Worm (Caenorhabditis elegans): ENCODE results near the gene col-177.

Gene col-177

ce11 chrX:11035563-11035962 is 33.9 kb upstream of the col-177 start:
- TF ChIP-seq unc-62 (GFP tag; optimal IDR thresholded peaks at IDR 0.05) (no peak), egl-27 (tag; optimal IDR thresholded peaks at IDR 0.05) (no peak), fos-1 (tag; optimal IDR thresholded peaks at IDR 0.05) (no peak), elt-3 (tag; optimal IDR thresholded peaks at IDR 0.05) (no peak), nfya-1 (tag; optimal IDR thresholded peaks at IDR 0.05; ENCODE audit: insufficient read depth) (peak; percentile 23), aly-2 (tag; optimal IDR thresholded peaks at IDR 0.05) (no peak), ZK546.5 (tag; optimal IDR thresholded peaks at IDR 0.05) (no peak), pqm-1 (tag; optimal IDR thresholded peaks at IDR 0.05) (no peak), lin-15B (tag; optimal IDR thresholded peaks at IDR 0.05) (no peak), nhr-11 (tag; optimal IDR thresholded peaks at IDR 0.05) (no peak), ama-1 (optimal IDR thresholded peaks at IDR 0.05) (peak; percentile 3), nhr-67 (tag; optimal IDR thresholded peaks at IDR 0.05) (no peak), sea-2 (GFP tag; optimal IDR thresholded peaks at IDR 0.05) (no peak), elt-1 (tag; optimal IDR thresholded peaks at IDR 0.05) (no peak), nhr-23 (tag; optimal IDR thresholded peaks at IDR 0.05) (no peak), lsy-12 (tag; optimal IDR thresholded peaks at IDR 0.05) (no peak), egl-5 (tag; optimal IDR thresholded peaks at IDR 0.05) (peak; percentile 26), lin-39 (tag; optimal IDR thresholded peaks at IDR 0.05) (peak; percentile 40)

ce11 chrX:11034430-11035117 is 32.9 kb upstream of the col-177 start:
- TF ChIP-seq elt-2 (tag; optimal IDR thresholded peaks at IDR 0.05) = peak; percentile 42
- TF ChIP-seq zag-1 (tag; optimal IDR thresholded peaks at IDR 0.05) = no peak
- no peak for TF ChIP-seq aly-2 (tag; optimal IDR thresholded peaks at IDR 0.05)
- TF ChIP-seq lin-39 (tag; optimal IDR thresholded peaks at IDR 0.05) = peak; percentile 72
- no peak for TF ChIP-seq nhr-237 (tag; optimal IDR thresholded peaks at IDR 0.05)
- TF ChIP-seq fos-1 (tag; optimal IDR thresholded peaks at IDR 0.05) = no peak
- TF ChIP-seq sea-2 (GFP tag; optimal IDR thresholded peaks at IDR 0.05) = no peak
- TF ChIP-seq nhr-28 (tag; optimal IDR thresholded peaks at IDR 0.05) = no peak
- TF ChIP-seq nhr-23 (tag; optimal IDR thresholded peaks at IDR 0.05) = no peak
- TF ChIP-seq ceh-28 (tag; optimal IDR thresholded peaks at IDR 0.05) = peak; percentile 43
- no peak for TF ChIP-seq snpc-4 (tag; optimal IDR thresholded peaks at IDR 0.05)
- no peak for TF ChIP-seq nhr-76 (tag; optimal IDR thresholded peaks at IDR 0.05)
- no peak for TF ChIP-seq unc-39 (tag; optimal IDR thresholded peaks at IDR 0.05)
- TF ChIP-seq nhr-67 (tag; optimal IDR thresholded peaks at IDR 0.05) = no peak
- no peak for TF ChIP-seq daf-12 (tag; optimal IDR thresholded peaks at IDR 0.05)
- no peak for TF ChIP-seq fkh-2 (tag; optimal IDR thresholded peaks at IDR 0.05)
- no peak for TF ChIP-seq ama-1 (optimal IDR thresholded peaks at IDR 0.05)
- no peak for TF ChIP-seq elt-3 (tag; optimal IDR thresholded peaks at IDR 0.05)
- TF ChIP-seq nfya-1 (tag; optimal IDR thresholded peaks at IDR 0.05; ENCODE audit: insufficient read depth) = peak; percentile 69
- no peak for TF ChIP-seq ztf-4 (tag; optimal IDR thresholded peaks at IDR 0.05)
- TF ChIP-seq ceh-82 (tag; optimal IDR thresholded peaks at IDR 0.05) = no peak
- TF ChIP-seq egl-5 (tag; optimal IDR thresholded peaks at IDR 0.05) = no peak
- no peak for TF ChIP-seq nhr-77 (tag; optimal IDR thresholded peaks at IDR 0.05)
- TF ChIP-seq ceh-16 (tag; optimal IDR thresholded peaks at IDR 0.05) = no peak
- TF ChIP-seq nhr-11 (tag; optimal IDR thresholded peaks at IDR 0.05) = peak; percentile 1
- TF ChIP-seq eor-1 (tag; optimal IDR thresholded peaks at IDR 0.05) = no peak
- TF ChIP-seq ztf-11 (tag; optimal IDR thresholded peaks at IDR 0.05) = no peak
- TF ChIP-seq nhr-25 (tag; optimal IDR thresholded peaks at IDR 0.05) = no peak
- peak; percentile 27 for TF ChIP-seq hmg-11 (tag; optimal IDR thresholded peaks at IDR 0.05)
- TF ChIP-seq elt-1 (tag; optimal IDR thresholded peaks at IDR 0.05) = no peak
- no peak for TF ChIP-seq R02D3.7 (tag; optimal IDR thresholded peaks at IDR 0.05)
- TF ChIP-seq nhr-12 (tag; optimal IDR thresholded peaks at IDR 0.05) = no peak
- TF ChIP-seq nhr-43 (tag; optimal IDR thresholded peaks at IDR 0.05; ENCODE audit: poor library complexity, severe bottlenecking) = no peak
- peak; percentile 23 for TF ChIP-seq tbx-2 (tag; optimal IDR thresholded peaks at IDR 0.05)
- TF ChIP-seq ceh-9 (tag; optimal IDR thresholded peaks at IDR 0.05) = no peak
- no peak for TF ChIP-seq skn-1 (tag; optimal IDR thresholded peaks at IDR 0.05)
- TF ChIP-seq ZK546.5 (tag; optimal IDR thresholded peaks at IDR 0.05) = no peak
- no peak for TF ChIP-seq jun-1 (tag; optimal IDR thresholded peaks at IDR 0.05)
- TF ChIP-seq egl-27 (tag; optimal IDR thresholded peaks at IDR 0.05) = no peak
- peak; percentile 10 for TF ChIP-seq lin-15B (tag; optimal IDR thresholded peaks at IDR 0.05)
- no peak for TF ChIP-seq mml-1 (tag; optimal IDR thresholded peaks at IDR 0.05)
- TF ChIP-seq fkh-10 (GFP tag; optimal IDR thresholded peaks at IDR 0.05) = peak; percentile 31
- TF ChIP-seq unc-62 (GFP tag; optimal IDR thresholded peaks at IDR 0.05) = no peak
- peak; percentile 10 for TF ChIP-seq pqm-1 (tag; optimal IDR thresholded peaks at IDR 0.05)
- TF ChIP-seq mdl-1 (tag; optimal IDR thresholded peaks at IDR 0.05) = no peak
- peak; percentile 69 for TF ChIP-seq pha-4 (tag; optimal IDR thresholded peaks at IDR 0.05)
- TF ChIP-seq lsy-12 (tag; optimal IDR thresholded peaks at IDR 0.05) = no peak

Measured in whole organism, L3 larva.